Worm (Caenorhabditis elegans) whole organism, L4 larva: ENCODE data around the gene T28C6.7.

Source experiments
- ZK337.2 ChIP-seq: fragments of 200-800 bp; sonication (Bioruptor generic); IDR thresholded peaks from 2 replicates; pipeline ENCODE4 v1.3.6; 2022; ENCODE audit warnings: missing genetic modification reagents, missing genetic modification characterization, missing compliant biosample characterization
- attf-4 ChIP-seq: sonication (generic microtip); optimal IDR thresholded peaks from 3 replicates; lab custom pipeline; 2017; ENCODE audit warnings: missing biosample characterization, missing genetic modification characterization
- nhr-11 ChIP-seq: fragments of 150-350 bp; optimal IDR thresholded peaks from 2 replicates; lab custom pipeline; 2014; ENCODE audit warnings: missing biosample characterization, missing genetic modification characterization
- nhr-42 ChIP-seq: fragments of 200-800 bp; sonication (Bioruptor generic); IDR thresholded peaks from 2 replicates; pipeline ENCODE4 v1.3.6; 2022; ENCODE audit warnings: missing genetic modification characterization, missing compliant biosample characterization
- skn-1 ChIP-seq: fragments of 150-350 bp; optimal IDR thresholded peaks from 2 replicates; lab custom pipeline; 2014; ENCODE audit warnings: missing biosample characterization, missing genetic modification characterization
- unc-39 ChIP-seq: sonication (generic microtip); optimal IDR thresholded peaks from 2 replicates; lab custom pipeline; 2017; ENCODE audit warnings: missing biosample characterization, missing genetic modification characterization
- zip-11 ChIP-seq: fragments of 200-800 bp; sonication (Bioruptor generic); IDR thresholded peaks from 2 replicates; pipeline ENCODE4 v1.3.6; 2022; ENCODE audit warnings: missing genetic modification characterization, missing compliant biosample characterization

ce11 chrIV:8816029-8816428 is 11.6 kb upstream of the T28C6.7 start, which contains the start of gene grsp-2:
- no peak for TF ChIP-seq nhr-11
- no peak for TF ChIP-seq ZK337.2 (GFP tag; lab: Robert Waterston, UW)
- no peak for TF ChIP-seq unc-39 (tag; lab: Kevin White, UChicago)
- TF ChIP-seq skn-1 (tag; lab: Kevin White, UChicago), result no peak
- TF ChIP-seq attf-4, result no peak
- no peak for TF ChIP-seq nhr-42 (GFP tag; lab: Robert Waterston, UW)
- TF ChIP-seq zip-11, result no peak
